Fruit fly (Drosophila melanogaster) whole organism, prepupa: Measurements from ENCODE around the gene CG31077.

Experiments used
- CG32006 ChIP-seq: fragments of 200-800 bp; sonication (Bioruptor generic); optimal IDR thresholded peaks from 3 replicates; lab custom pipeline; 2017; ENCODE audit warnings: missing biosample characterization, mild to moderate bottlenecking, missing genetic modification characterization
- acj6 ChIP-seq: fragments of 200-800 bp; sonication (Bioruptor generic); optimal IDR thresholded peaks from 3 replicates; lab custom pipeline; 2016; ENCODE audit warnings: missing biosample characterization, missing genetic modification characterization
- ss ChIP-seq, 2 experiments: fragments of 200-800 bp; sonication (Bioruptor generic); optimal IDR thresholded peaks; 2 replicates in 1 of 2; 3 replicates in 1 of 2; lab custom pipeline; 2017 to 2018; ENCODE audit warnings: mild to moderate bottlenecking in 2 of 2, missing biosample characterization in 2 of 2, missing genetic modification characterization in 2 of 2, moderate library complexity in 1 of 2

DNA sequence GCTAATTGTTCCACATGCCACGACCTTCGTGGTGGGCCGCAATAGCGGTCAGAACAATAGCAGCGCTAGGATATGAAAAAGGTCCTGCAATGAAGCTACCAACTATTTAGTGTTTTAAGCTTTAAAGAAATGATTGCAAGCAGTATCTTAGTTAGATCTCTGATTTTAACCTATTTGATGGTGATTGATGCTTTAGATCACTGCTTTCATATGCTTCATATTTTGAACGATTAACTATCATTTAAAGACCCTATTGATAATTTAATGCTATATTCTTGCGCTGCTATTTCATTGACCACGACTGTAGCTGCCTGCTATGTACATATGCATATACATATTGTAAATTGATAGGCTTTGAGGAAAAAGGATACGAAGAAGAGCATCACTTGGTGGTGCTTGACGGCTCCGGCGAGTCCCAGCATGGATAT, 35.8 kb upstream of the CG31077 start:
- TF ChIP-seq CG32006, result peak; percentile 65
- TF ChIP-seq acj6 (GFP tag; lab: Kevin White, UChicago), result peak; percentile 63
- TF ChIP-seq ss (GFP tag; optimal IDR thresholded peaks at IDR 0.05; lab: Kevin White, UChicago), result peak; percentile 73 to 81
